Worm (Caenorhabditis elegans) whole organism, L1 larva: ENCODE data around the gene mrp-8.

Experiments
- ama-1 ChIP-seq: fragments of 150-350 bp; optimal IDR thresholded peaks from 2 replicates; lab custom pipeline; 2014
- pax-3 ChIP-seq: fragments of 200-800 bp; sonication (Bioruptor generic); optimal IDR thresholded peaks from 2 replicates; lab custom pipeline; 2018; ENCODE audit warnings: mild to moderate bottlenecking, missing genetic modification characterization, moderate library complexity, missing compliant biosample characterization
- pqm-1 ChIP-seq: sonication (generic microtip); optimal IDR thresholded peaks from 3 replicates; lab custom pipeline; 2017; ENCODE audit warnings: missing biosample characterization, missing genetic modification characterization
- unc-130 ChIP-seq: fragments of 150-350 bp; optimal IDR thresholded peaks from 2 replicates; lab custom pipeline; 2017; ENCODE audit warnings: missing biosample characterization, missing genetic modification characterization, inconsistent platforms

DNA sequence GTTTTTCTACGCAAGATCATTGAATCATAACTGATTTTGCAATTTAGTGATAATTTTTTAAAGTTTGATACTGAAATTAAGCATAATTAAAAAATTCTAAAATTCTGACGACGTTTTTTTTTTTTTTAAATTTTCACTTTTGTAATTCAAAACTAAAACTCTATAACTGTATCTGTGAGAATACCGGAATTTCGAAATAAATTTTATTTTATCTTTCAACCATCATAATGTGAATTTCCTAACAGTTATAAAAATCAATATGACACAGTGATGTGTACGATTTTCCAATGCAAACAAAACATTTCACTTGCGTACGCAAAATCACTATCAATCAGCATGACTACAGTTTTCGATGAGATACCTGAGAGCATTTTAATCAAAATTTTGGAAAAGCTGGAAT, 67.1 kb downstream of the mrp-8 start, which contains the start of the genes grl-15 and fbxa-89:
- no peak for TF ChIP-seq pqm-1
- TF ChIP-seq pax-3 (tag; lab: Kevin White, UChicago): no peak
- TF ChIP-seq unc-130 (tag; lab: Kevin White, UChicago): no peak
- TF ChIP-seq ama-1 (lab: Kevin White, UChicago): no peak
